Worm (Caenorhabditis elegans) whole organism, early embryonic: ENCODE data around the gene F22B7.9.

ENCODE experiments used
- B0310.2 ChIP-seq: sonication (generic microtip); optimal IDR thresholded peaks from 2 replicates; lab custom pipeline; 2016; ENCODE audit warnings: mild to moderate bottlenecking, missing genetic modification characterization, missing compliant biosample characterization
- F13C5.2 ChIP-seq: sonication (generic microtip); optimal IDR thresholded peaks from 2 replicates; lab custom pipeline; 2017; ENCODE audit warnings: mild to moderate bottlenecking, missing genetic modification characterization, inconsistent platforms, missing compliant biosample characterization
- aly-1 ChIP-seq: sonication (generic microtip); optimal IDR thresholded peaks from 2 replicates; lab custom pipeline; 2016; ENCODE audit warnings: missing genetic modification characterization, missing compliant biosample characterization
- ama-1 ChIP-seq: fragments of 150-350 bp; optimal IDR thresholded peaks from 2 replicates; lab custom pipeline; 2014
- ceh-13 ChIP-seq: fragments of 200-800 bp; sonication (Bioruptor generic); optimal IDR thresholded peaks from 2 replicates; lab custom pipeline; 2018; ENCODE audit warnings: mild to moderate bottlenecking, missing genetic modification characterization, missing compliant biosample characterization
- ceh-36 ChIP-seq: sonication (generic microtip); optimal IDR thresholded peaks from 2 replicates; lab custom pipeline; 2016; ENCODE audit warnings: missing genetic modification characterization, inconsistent platforms, missing compliant biosample characterization
- flt-1 ChIP-seq: fragments of 200-800 bp; sonication (Bioruptor generic); IDR thresholded peaks from 2 replicates; pipeline ENCODE4 v1.3.6; 2022; ENCODE audit warnings: missing genetic modification characterization, missing compliant biosample characterization
- hmbx-1 ChIP-seq: sonication (generic microtip); optimal IDR thresholded peaks from 2 replicates; lab custom pipeline; 2016; ENCODE audit warnings: mild to moderate bottlenecking, missing genetic modification characterization, missing compliant biosample characterization
- hmg-4 ChIP-seq: fragments of 200-800 bp; sonication (Bioruptor generic); optimal IDR thresholded peaks from 2 replicates; lab custom pipeline; 2018; ENCODE audit warnings: mild to moderate bottlenecking, missing genetic modification characterization, missing compliant biosample characterization
- hnd-1 ChIP-seq: sonication (generic microtip); optimal IDR thresholded peaks from 2 replicates; lab custom pipeline; 2016; ENCODE audit warnings: missing genetic modification characterization, missing compliant biosample characterization
- tbx-11 ChIP-seq: fragments of 200-800 bp; sonication (Bioruptor generic); IDR thresholded peaks from 2 replicates; pipeline ENCODE4 v1.3.6; 2022; ENCODE audit warnings: missing genetic modification characterization, missing compliant biosample characterization
- tbx-37 ChIP-seq: fragments of 200-800 bp; sonication (Bioruptor generic); conservative IDR thresholded peaks from 2 replicates; pipeline ENCODE4 v1.3.6; 2022; ENCODE audit warnings: missing genetic modification reagents, missing genetic modification characterization, missing compliant biosample characterization

DNA sequence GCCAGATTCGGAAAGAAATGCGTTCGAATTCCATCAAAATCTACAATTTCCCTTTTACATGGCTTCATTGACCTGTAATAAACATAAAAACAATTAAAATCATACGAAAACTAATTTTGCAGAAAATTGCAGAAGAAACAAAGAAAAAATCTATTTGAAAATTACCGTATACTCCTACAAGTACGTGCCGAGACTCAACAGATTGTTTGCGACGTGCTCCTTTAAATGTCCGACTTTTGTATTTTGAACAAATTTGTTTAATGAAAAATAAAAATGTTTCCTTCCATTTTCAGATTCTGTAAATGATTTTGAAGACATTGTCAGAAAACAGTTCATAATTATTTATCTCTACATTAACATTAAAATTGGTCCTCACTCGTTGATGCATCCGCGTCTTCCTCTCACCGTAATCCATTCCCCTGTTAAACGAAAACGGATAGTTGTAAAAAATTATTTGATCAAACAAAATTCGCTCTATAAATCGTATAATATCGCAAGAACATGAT, 21.3 kb upstream of the F22B7.9 start, which contains the start of gene pgl-2:
- TF ChIP-seq ama-1 (lab: Kevin White, UChicago) (no peak), ceh-13 (GFP tag; lab: Kevin White, UChicago) (no peak), hnd-1 (no peak), tbx-37 (GFP tag; lab: Robert Waterston, UW) (no peak), flt-1 (GFP tag; lab: Robert Waterston, UW) (no peak), B0310.2 (no peak), tbx-11 (GFP tag; lab: Robert Waterston, UW) (no peak), ceh-36 (tag; lab: Kevin White, UChicago) (no peak), hmbx-1 (tag; lab: Kevin White, UChicago) (no peak), F13C5.2 (tag; lab: Kevin White, UChicago) (no peak), aly-1 (tag; lab: Kevin White, UChicago) (no peak), hmg-4 (GFP tag; lab: Kevin White, UChicago) (no peak)
